Worm (Caenorhabditis elegans) whole organism, L4 larva: ENCODE data around the gene W08E12.5.

Source experiments
- F10B5.3 ChIP-seq: sonication (generic microtip); optimal IDR thresholded peaks from 2 replicates; lab custom pipeline; 2016; ENCODE audit warnings: mild to moderate bottlenecking, missing genetic modification characterization, missing compliant biosample characterization
- F26F4.8 ChIP-seq: fragments of 200-800 bp; sonication (Bioruptor generic); conservative IDR thresholded peaks from 2 replicates; pipeline ENCODE4 v1.3.6; 2022; ENCODE audit warnings: missing genetic modification characterization, missing compliant biosample characterization
- Y48G9A.11 ChIP-seq: fragments of 200-800 bp; sonication (Bioruptor generic); IDR thresholded peaks from 2 replicates; pipeline ENCODE4 v1.3.6; 2022; ENCODE audit warnings: missing genetic modification reagents, missing genetic modification characterization, missing compliant biosample characterization
- ZK337.2 ChIP-seq: fragments of 200-800 bp; sonication (Bioruptor generic); IDR thresholded peaks from 2 replicates; pipeline ENCODE4 v1.3.6; 2022; ENCODE audit warnings: missing genetic modification reagents, missing genetic modification characterization, missing compliant biosample characterization
- aha-1 ChIP-seq: fragments of 150-350 bp; peaks from one replicate; lab custom pipeline; 2014; ENCODE audit warnings: missing biosample characterization, missing genetic modification characterization
- aly-2 ChIP-seq: sonication (generic microtip); optimal IDR thresholded peaks from 2 replicates; lab custom pipeline; 2018; ENCODE audit warnings: missing biosample characterization, missing genetic modification characterization
- ama-1 ChIP-seq: fragments of 150-350 bp; optimal IDR thresholded peaks from 2 replicates; lab custom pipeline; 2014; ENCODE audit warnings: inconsistent platforms, mixed read lengths
- attf-4 ChIP-seq: sonication (generic microtip); optimal IDR thresholded peaks from 3 replicates; lab custom pipeline; 2017; ENCODE audit warnings: missing biosample characterization, missing genetic modification characterization
- ceh-20 ChIP-seq: fragments of 200-800 bp; sonication (Bioruptor generic); IDR thresholded peaks from 2 replicates; pipeline ENCODE4 v1.3.6; 2022; ENCODE audit warnings: missing genetic modification reagents, missing genetic modification characterization, missing compliant biosample characterization
- ceh-32 ChIP-seq: sonication (generic microtip); optimal IDR thresholded peaks from 2 replicates; lab custom pipeline; 2016; ENCODE audit warnings: mild to moderate bottlenecking, missing genetic modification characterization, missing compliant biosample characterization; ENCODE audit not compliant: poor library complexity
- ceh-62 ChIP-seq: sonication (generic microtip); optimal IDR thresholded peaks from 2 replicates; lab custom pipeline; 2017; ENCODE audit warnings: missing biosample characterization, missing genetic modification characterization
- ces-1 ChIP-seq: fragments of 150-350 bp; sonication (generic microtip); optimal IDR thresholded peaks from 4 replicates; lab custom pipeline; 2014; ENCODE audit warnings: missing biosample characterization, missing genetic modification reagents, missing genetic modification characterization
- cey-2 ChIP-seq: sonication (generic microtip); optimal IDR thresholded peaks from 3 replicates; lab custom pipeline; 2017; ENCODE audit warnings: missing genetic modification characterization, mild to moderate bottlenecking, missing compliant biosample characterization, antibody characterized with exemption, borderline replicate concordance; ENCODE audit not compliant: insufficient read depth
- ctbp-1 ChIP-seq: fragments of 200-800 bp; sonication (Bioruptor generic); IDR thresholded peaks from 2 replicates; pipeline ENCODE4 v1.3.6; 2022; ENCODE audit warnings: missing genetic modification reagents, missing genetic modification characterization, missing compliant biosample characterization
- daf-16 ChIP-seq, 3 experiments: sonication (generic microtip); optimal IDR thresholded peaks; 2 replicates each; lab custom pipeline; 2016 to 2017; ENCODE audit warnings: missing genetic modification characterization in 3 of 3, missing genetic modification reagents in 3 of 3, mild to moderate bottlenecking in 2 of 3, missing compliant biosample characterization in 2 of 3, missing biosample characterization in 1 of 3, moderate library complexity in 1 of 3
- daf-19 ChIP-seq: fragments of 200-800 bp; sonication (Bioruptor generic); conservative IDR thresholded peaks from 2 replicates; pipeline ENCODE4 v1.3.6; 2022; ENCODE audit warnings: missing genetic modification characterization, missing compliant biosample characterization
- daf-8 ChIP-seq: fragments of 200-800 bp; sonication (Bioruptor generic); IDR thresholded peaks from 2 replicates; pipeline ENCODE4 v1.3.6; 2022; ENCODE audit warnings: missing genetic modification characterization, missing compliant biosample characterization
- dmd-8 ChIP-seq: fragments of 200-800 bp; sonication (Bioruptor generic); IDR thresholded peaks from 2 replicates; pipeline ENCODE4 v1.3.6; 2022; ENCODE audit warnings: missing genetic modification characterization, missing compliant biosample characterization
- egl-43 ChIP-seq: fragments of 200-800 bp; sonication (Bioruptor generic); IDR thresholded peaks from 2 replicates; pipeline ENCODE4 v1.3.6; 2022; ENCODE audit warnings: missing genetic modification reagents, missing genetic modification characterization, missing compliant biosample characterization
- hif-1 ChIP-seq, 2 experiments: sonication (generic microtip); optimal IDR thresholded peaks; 2 replicates each; lab custom pipeline; 2016 to 2017; ENCODE audit warnings: missing compliant biosample characterization in 2 of 2, missing genetic modification characterization in 2 of 2, missing genetic modification reagents in 2 of 2, missing genotype in 2 of 2, mild to moderate bottlenecking in 1 of 2
- lim-7 ChIP-seq: fragments of 200-800 bp; sonication (Bioruptor generic); IDR thresholded peaks from 2 replicates; pipeline ENCODE4 v1.3.6; 2022; ENCODE audit warnings: missing genetic modification characterization, missing compliant biosample characterization
- lin-15B ChIP-seq: fragments of 150-350 bp; sonication (generic microtip); optimal IDR thresholded peaks from 3 replicates; lab custom pipeline; 2014; ENCODE audit warnings: missing biosample characterization, missing genetic modification characterization
- lin-29 ChIP-seq: fragments of 200-800 bp; sonication (Bioruptor generic); IDR thresholded peaks from 2 replicates; pipeline ENCODE4 v1.3.6; 2022; ENCODE audit warnings: missing genetic modification reagents, missing genetic modification characterization, missing compliant biosample characterization
- lin-39 ChIP-seq: fragments of 150-350 bp; optimal IDR thresholded peaks from 2 replicates; lab custom pipeline; 2014; ENCODE audit warnings: missing biosample characterization, missing genetic modification reagents, missing genetic modification characterization
- madf-5 ChIP-seq, 2 experiments: fragments of 200-800 bp; sonication (Bioruptor generic); IDR thresholded peaks; 2 replicates each; pipeline ENCODE4 v1.3.6; 2022; ENCODE audit warnings: missing compliant biosample characterization in 2 of 2, missing genetic modification characterization in 2 of 2
- madf-9 ChIP-seq: fragments of 200-800 bp; sonication (Bioruptor generic); conservative IDR thresholded peaks from 2 replicates; pipeline ENCODE4 v1.3.6; 2022; ENCODE audit warnings: missing genetic modification reagents, missing genetic modification characterization, missing compliant biosample characterization
- mdt-29 ChIP-seq: fragments of 200-800 bp; sonication (Bioruptor generic); IDR thresholded peaks from 2 replicates; pipeline ENCODE4 v1.3.6; 2022; ENCODE audit warnings: missing genetic modification reagents, missing genetic modification characterization, missing compliant biosample characterization
- mes-2 ChIP-seq: sonication (generic microtip); optimal IDR thresholded peaks from 2 replicates; lab custom pipeline; 2016; ENCODE audit warnings: missing genotype, mild to moderate bottlenecking, missing genetic modification characterization, missing compliant biosample characterization; ENCODE audit not compliant: poor library complexity, severe bottlenecking
- mxl-2 ChIP-seq: fragments of 200-800 bp; sonication (Bioruptor generic); conservative IDR thresholded peaks from 2 replicates; pipeline ENCODE4 v1.3.6; 2022; ENCODE audit warnings: missing genetic modification reagents, missing genetic modification characterization, missing compliant biosample characterization
- nhr-111 ChIP-seq: fragments of 200-800 bp; sonication (Bioruptor generic); optimal IDR thresholded peaks from 2 replicates; lab custom pipeline; 2018; ENCODE audit warnings: mild to moderate bottlenecking, missing genetic modification characterization, missing compliant biosample characterization
- nhr-237 ChIP-seq: sonication (generic microtip); optimal IDR thresholded peaks from 2 replicates; lab custom pipeline; 2017; ENCODE audit warnings: missing biosample characterization, missing genetic modification characterization
- nhr-25 ChIP-seq: sonication (generic microtip); optimal IDR thresholded peaks from 2 replicates; lab custom pipeline; 2017; ENCODE audit warnings: missing genetic modification characterization, mild to moderate bottlenecking, missing compliant biosample characterization, antibody characterized with exemption, moderate library complexity, borderline replicate concordance; ENCODE audit not compliant: insufficient read depth
- nhr-48 ChIP-seq: sonication (generic microtip); optimal IDR thresholded peaks from 2 replicates; lab custom pipeline; 2016; ENCODE audit warnings: mild to moderate bottlenecking, missing genetic modification characterization, missing compliant biosample characterization
- nhr-76 ChIP-seq: fragments of 150-350 bp; optimal IDR thresholded peaks from 2 replicates; lab custom pipeline; 2014; ENCODE audit warnings: missing biosample characterization, missing genetic modification characterization
- nhr-77 ChIP-seq: fragments of 150-350 bp; optimal IDR thresholded peaks from 2 replicates; lab custom pipeline; 2014; ENCODE audit warnings: missing biosample characterization, missing genetic modification characterization
- pha-4 ChIP-seq, 2 experiments: fragments of 150-350 bp in 1 of 2; fragments of 200-800 bp in 1 of 2; sonication (Bioruptor generic) in 1 of 2; IDR thresholded peaks in 1 of 2; optimal IDR thresholded peaks in 1 of 2; 2 replicates each; pipeline versions ENCODE4 v1.3.6 to Lab custom; 2014 to 2022; ENCODE audit warnings: missing genetic modification characterization in 2 of 2, missing genetic modification reagents in 2 of 2, missing biosample characterization in 1 of 2, missing compliant biosample characterization in 1 of 2
- php-3 ChIP-seq: fragments of 200-800 bp; sonication (Bioruptor generic); IDR thresholded peaks from 2 replicates; pipeline ENCODE4 v1.3.6; 2022; ENCODE audit warnings: missing genetic modification reagents, missing genetic modification characterization, missing compliant biosample characterization
- pqm-1 ChIP-seq: sonication (generic microtip); optimal IDR thresholded peaks from 2 replicates; lab custom pipeline; 2017; ENCODE audit warnings: missing biosample characterization, missing genetic modification characterization
- rbr-2 ChIP-seq: sonication (generic microtip); optimal IDR thresholded peaks from 2 replicates; lab custom pipeline; 2016; ENCODE audit warnings: missing genotype, missing genetic modification characterization, missing compliant biosample characterization
- saeg-2 ChIP-seq: fragments of 200-800 bp; sonication (Bioruptor generic); IDR thresholded peaks from 2 replicates; pipeline ENCODE4 v1.3.6; 2022; ENCODE audit warnings: missing genetic modification reagents, missing genetic modification characterization, missing compliant biosample characterization
- sdz-12 ChIP-seq: fragments of 200-800 bp; sonication (Bioruptor generic); optimal IDR thresholded peaks from 2 replicates; lab custom pipeline; 2018; ENCODE audit warnings: mild to moderate bottlenecking, missing genetic modification characterization, missing compliant biosample characterization
- set-16 ChIP-seq: fragments of 200-800 bp; sonication (Bioruptor generic); IDR thresholded peaks from 2 replicates; pipeline ENCODE4 v1.3.6; 2022; ENCODE audit warnings: missing genetic modification reagents, missing genetic modification characterization, missing compliant biosample characterization
- snpc-4 ChIP-seq: fragments of 150-350 bp; optimal IDR thresholded peaks from 2 replicates; lab custom pipeline; 2014; ENCODE audit warnings: missing biosample characterization, missing genetic modification characterization
- tra-1 ChIP-seq: fragments of 200-800 bp; sonication (Bioruptor generic); IDR thresholded peaks from 2 replicates; pipeline ENCODE4 v1.3.6; 2022; ENCODE audit warnings: missing genetic modification reagents, missing genetic modification characterization, missing compliant biosample characterization
- vab-7 ChIP-seq: fragments of 200-800 bp; sonication (Bioruptor generic); IDR thresholded peaks from 2 replicates; pipeline ENCODE4 v1.3.6; 2022; ENCODE audit warnings: missing genetic modification reagents, missing genetic modification characterization, missing compliant biosample characterization
- zag-1 ChIP-seq: fragments of 150-350 bp; optimal IDR thresholded peaks from 2 replicates; lab custom pipeline; 2014; ENCODE audit warnings: missing biosample characterization, missing genetic modification characterization
- zfp-2 ChIP-seq: sonication (generic microtip); optimal IDR thresholded peaks from 2 replicates; lab custom pipeline; 2016; ENCODE audit warnings: mild to moderate bottlenecking, missing genetic modification characterization, missing compliant biosample characterization
- zfp-3 ChIP-seq: fragments of 200-800 bp; sonication (Bioruptor generic); conservative IDR thresholded peaks from 2 replicates; pipeline ENCODE4 v1.3.6; 2022; ENCODE audit warnings: missing genetic modification reagents, missing genetic modification characterization, missing compliant biosample characterization
- zip-11 ChIP-seq: fragments of 200-800 bp; sonication (Bioruptor generic); IDR thresholded peaks from 2 replicates; pipeline ENCODE4 v1.3.6; 2022; ENCODE audit warnings: missing genetic modification characterization, missing compliant biosample characterization
- ztf-7 ChIP-seq: fragments of 150-350 bp; optimal IDR thresholded peaks from 2 replicates; lab custom pipeline; 2014; ENCODE audit warnings: missing biosample characterization, missing genetic modification characterization

The W08E12.5 gene

ce11 chrIV:3338676-3339075, 38.1 kb downstream of the W08E12.5 start, which contains the start of gene hrpa-1 (continued):
- TF ChIP-seq cey-2 (tag; lab: Kevin White, UChicago), result no peak
- TF ChIP-seq set-16 (GFP tag; lab: Robert Waterston, UW), result no peak
- TF ChIP-seq nhr-25 (tag; lab: Kevin White, UChicago), result no peak
- peak; percentile 94 for TF ChIP-seq ama-1 (lab: Kevin White, UChicago)
- no peak for TF ChIP-seq sdz-12
- peak; percentile 66; the same call in 1 of the 2 replicates for TF ChIP-seq ceh-20 (GFP tag; lab: Robert Waterston, UW)
- peak; percentile 30; the same call in 1 of the 2 replicates for TF ChIP-seq pha-4 (GFP tag; IDR thresholded peaks at IDR 0.05; lab: Robert Waterston, UW)
- TF ChIP-seq pha-4 (tag; optimal IDR thresholded peaks at IDR 0.05; lab: Kevin White, UChicago), result no peak
- TF ChIP-seq ces-1 (GFP tag; lab: Kevin White, UChicago), result no peak
- TF ChIP-seq F10B5.3 (tag; lab: Kevin White, UChicago), result no peak
- TF ChIP-seq saeg-2 (GFP tag; lab: Robert Waterston, UW), result no peak
- TF ChIP-seq ceh-32 (tag; lab: Kevin White, UChicago), result no peak
- TF ChIP-seq php-3, result no peak
- TF ChIP-seq tra-1, result no peak
- no peak for TF ChIP-seq Y48G9A.11
- TF ChIP-seq rbr-2 (tag; lab: Kevin White, UChicago), result peak; percentile 76
- no peak for TF ChIP-seq attf-4 (tag; lab: Kevin White, UChicago)
- peak; percentile 17 for TF ChIP-seq nhr-77 (tag; lab: Kevin White, UChicago)
- peak; percentile 65; the same call in 1 of the 2 replicates for TF ChIP-seq zfp-3 (GFP tag; lab: Robert Waterston, UW)
- TF ChIP-seq nhr-48 (tag; lab: Kevin White, UChicago), result no peak
- TF ChIP-seq mes-2, result peak; percentile 88
- TF ChIP-seq pqm-1, result no peak
- no peak for TF ChIP-seq lin-29
- no peak for TF ChIP-seq lin-15B (tag; lab: Kevin White, UChicago)
- no peak for TF ChIP-seq nhr-76 (tag; lab: Kevin White, UChicago)
- TF ChIP-seq hif-1 (tag; optimal IDR thresholded peaks at IDR 0.05; lab: Kevin White, UChicago), result peak in 1 of 2 experiments; percentile 64
- TF ChIP-seq aha-1 (tag; lab: Kevin White, UChicago), result peak; percentile 69
- no peak for TF ChIP-seq zip-11 (GFP tag; lab: Robert Waterston, UW)
- no peak for TF ChIP-seq lin-39
- TF ChIP-seq F26F4.8 (GFP tag; lab: Robert Waterston, UW), result no peak
- no peak for TF ChIP-seq daf-8
- TF ChIP-seq ZK337.2, result no peak
- no peak for TF ChIP-seq dmd-8 (GFP tag; lab: Robert Waterston, UW)
- TF ChIP-seq daf-16 (GFP tag; optimal IDR thresholded peaks at IDR 0.05; lab: Kevin White, UChicago), result peak in 1 of 2 experiments; percentile 14
- peak; percentile 50 for TF ChIP-seq daf-16 (tag; optimal IDR thresholded peaks at IDR 0.05; lab: Kevin White, UChicago)
- no peak for TF ChIP-seq nhr-111 (GFP tag; lab: Kevin White, UChicago)
- no peak for TF ChIP-seq zag-1
- no peak for TF ChIP-seq mdt-29 (GFP tag; lab: Robert Waterston, UW)
- no peak for TF ChIP-seq lim-7 (GFP tag; lab: Robert Waterston, UW)
- peak; percentile 95 for TF ChIP-seq madf-9 (GFP tag; lab: Robert Waterston, UW)
- no peak for TF ChIP-seq ceh-62 (tag; lab: Kevin White, UChicago)
- TF ChIP-seq snpc-4 (tag; lab: Kevin White, UChicago), result peak; percentile 39
- no peak for TF ChIP-seq nhr-237 (tag; lab: Kevin White, UChicago)
- TF ChIP-seq mxl-2 (GFP tag; lab: Robert Waterston, UW), result no peak
- TF ChIP-seq ctbp-1 (GFP tag; lab: Robert Waterston, UW), result no peak
- TF ChIP-seq ztf-7 (tag; lab: Kevin White, UChicago), result no peak
- TF ChIP-seq egl-43 (GFP tag; lab: Robert Waterston, UW), result no peak
- 0 out of 2 replicates have a peak, but pooled peaks have one; percentile 8 for TF ChIP-seq vab-7 (GFP tag; lab: Robert Waterston, UW)
- TF ChIP-seq daf-19 (GFP tag; lab: Robert Waterston, UW), result no peak
- no peak for TF ChIP-seq madf-5 (GFP tag; IDR thresholded peaks at IDR 0.05; lab: Robert Waterston, UW)
- TF ChIP-seq zfp-2, result no peak
- no peak for TF ChIP-seq aly-2 (tag; lab: Kevin White, UChicago)
